Fruit fly (Drosophila melanogaster) whole organism, prepupa: ENCODE data around the gene HDAC4.

Experiments
- CG11762 ChIP-seq: fragments of 200-800 bp; sonication (Bioruptor generic); optimal IDR thresholded peaks from 3 replicates; lab custom pipeline; 2016; ENCODE audit warnings: missing biosample characterization, missing genetic modification characterization; ENCODE audit not compliant: insufficient read depth
- CG6854 ChIP-seq: fragments of 200-800 bp; sonication (Bioruptor generic); optimal IDR thresholded peaks from 2 replicates; lab custom pipeline; 2017; ENCODE audit warnings: missing biosample characterization, mild to moderate bottlenecking, missing genetic modification characterization
- CG8632 ChIP-seq: fragments of 200-800 bp; sonication (Bioruptor generic); optimal IDR thresholded peaks from 3 replicates; lab custom pipeline; 2016; ENCODE audit warnings: missing biosample characterization, missing genetic modification characterization
- CG9139 ChIP-seq: fragments of 200-800 bp; sonication (Bioruptor generic); optimal IDR thresholded peaks from 3 replicates; lab custom pipeline; 2017; ENCODE audit warnings: missing biosample characterization, mild to moderate bottlenecking, missing genetic modification characterization
- Met ChIP-seq: fragments of 200-800 bp; sonication (Bioruptor generic); optimal IDR thresholded peaks from 3 replicates; lab custom pipeline; 2016; ENCODE audit warnings: missing biosample characterization, missing genetic modification characterization
- acj6 ChIP-seq: fragments of 200-800 bp; sonication (Bioruptor generic); optimal IDR thresholded peaks from 3 replicates; lab custom pipeline; 2016; ENCODE audit warnings: missing biosample characterization, missing genetic modification characterization
- dac ChIP-seq: fragments of 200-800 bp; sonication (Bioruptor generic); optimal IDR thresholded peaks from 2 replicates; lab custom pipeline; 2017; ENCODE audit warnings: missing biosample characterization, mild to moderate bottlenecking, missing genetic modification characterization
- eg ChIP-seq: fragments of 200-800 bp; sonication (Bioruptor generic); IDR thresholded peaks from 3 replicates; pipeline ENCODE4 v1.3.6; 2022; ENCODE audit warnings: missing biosample characterization, missing genetic modification characterization
- lz ChIP-seq: fragments of 200-800 bp; sonication (Bioruptor generic); optimal IDR thresholded peaks from 3 replicates; lab custom pipeline; 2016; ENCODE audit warnings: missing biosample characterization, missing genetic modification characterization

- TF ChIP-seq acj6 = peak; percentile 54
- peak; percentile 68 for TF ChIP-seq lz (GFP tag; lab: Kevin White, UChicago)
- TF ChIP-seq eg (GFP tag; lab: Robert Waterston, UW) = peak; percentile 54
- TF ChIP-seq CG8632 (GFP tag; lab: Kevin White, UChicago) = peak; percentile 33
- TF ChIP-seq CG9139 (GFP tag; lab: Kevin White, UChicago) = peak; percentile 45
- TF ChIP-seq CG6854 (GFP tag; lab: Kevin White, UChicago) = peak; percentile 36
- peak; percentile 76 for TF ChIP-seq Met (GFP tag; lab: Kevin White, UChicago)
- TF ChIP-seq CG11762 (GFP tag; lab: Kevin White, UChicago) = peak; percentile 12
- TF ChIP-seq dac (GFP tag; lab: Kevin White, UChicago) = no peak
Measured at dm6 chrX:13312200-13312599, 26.8 kb upstream of the HDAC4 start.
